Worm (Caenorhabditis elegans) whole organism, L3 larva: ENCODE data around the gene acp-5.

Source experiments
- lsy-12 ChIP-seq: sonication (generic microtip); optimal IDR thresholded peaks from 2 replicates; lab custom pipeline; 2016; ENCODE audit warnings: mild to moderate bottlenecking, missing genetic modification characterization, missing compliant biosample characterization
- snpc-4 ChIP-seq: fragments of 150-350 bp; optimal IDR thresholded peaks from 2 replicates; lab custom pipeline; 2014; ENCODE audit warnings: missing biosample characterization, missing genetic modification characterization

- TF ChIP-seq snpc-4 (tag; lab: Kevin White, UChicago), result no peak
- TF ChIP-seq lsy-12 (tag; lab: Kevin White, UChicago), result no peak
Observed at ce11 chrX:5811997-5812562, 17.2 kb upstream of the acp-5 start.
